Worm (Caenorhabditis elegans) whole organism, L4 larva: Measurements from ENCODE around the gene mask-1.

ENCODE experiments used
- F10B5.3 ChIP-seq: sonication (generic microtip); optimal IDR thresholded peaks from 2 replicates; lab custom pipeline; 2016; ENCODE audit warnings: mild to moderate bottlenecking, missing genetic modification characterization, missing compliant biosample characterization
- F37D6.2 ChIP-seq: sonication (generic microtip); optimal IDR thresholded peaks from 2 replicates; lab custom pipeline; 2016; ENCODE audit warnings: mild to moderate bottlenecking, missing genetic modification characterization, missing compliant biosample characterization
- F49E8.2 ChIP-seq: sonication (generic microtip); optimal IDR thresholded peaks from 2 replicates; lab custom pipeline; 2016; ENCODE audit warnings: missing compliant biosample characterization, mild to moderate bottlenecking, missing genetic modification characterization, borderline replicate concordance
- T20F7.1 ChIP-seq: fragments of 200-800 bp; sonication (Bioruptor generic); optimal IDR thresholded peaks from 2 replicates; lab custom pipeline; 2018; ENCODE audit warnings: mild to moderate bottlenecking, missing genetic modification characterization, missing compliant biosample characterization
- T26A8.4 ChIP-seq: fragments of 200-800 bp; sonication (Bioruptor generic); IDR thresholded peaks from 2 replicates; pipeline ENCODE4 v1.3.6; 2022; ENCODE audit warnings: missing genetic modification characterization, missing compliant biosample characterization
- ama-1 ChIP-seq: fragments of 150-350 bp; optimal IDR thresholded peaks from 2 replicates; lab custom pipeline; 2014; ENCODE audit warnings: inconsistent platforms, mixed read lengths
- ceh-32 ChIP-seq: sonication (generic microtip); optimal IDR thresholded peaks from 2 replicates; lab custom pipeline; 2016; ENCODE audit warnings: mild to moderate bottlenecking, missing genetic modification characterization, missing compliant biosample characterization; ENCODE audit not compliant: poor library complexity
- daf-16 ChIP-seq, 3 experiments: sonication (generic microtip); optimal IDR thresholded peaks; 2 replicates each; lab custom pipeline; 2016 to 2017; ENCODE audit warnings: missing genetic modification characterization in 3 of 3, missing genetic modification reagents in 3 of 3, mild to moderate bottlenecking in 2 of 3, missing compliant biosample characterization in 2 of 3, missing biosample characterization in 1 of 3, moderate library complexity in 1 of 3
- dmd-9 ChIP-seq: fragments of 200-800 bp; sonication (Bioruptor generic); IDR thresholded peaks from 2 replicates; pipeline ENCODE4 v1.3.6; 2022; ENCODE audit warnings: missing genetic modification reagents, missing genetic modification characterization, missing compliant biosample characterization
- dpl-1 ChIP-seq: fragments of 150-350 bp; optimal IDR thresholded peaks from 2 replicates; lab custom pipeline; 2014; ENCODE audit warnings: missing biosample characterization, missing genetic modification reagents, missing genetic modification characterization
- dve-1 ChIP-seq: sonication (generic microtip); optimal IDR thresholded peaks from 2 replicates; lab custom pipeline; 2017; ENCODE audit warnings: antibody characterized with exemption, mild to moderate bottlenecking, missing genetic modification characterization, missing compliant biosample characterization; ENCODE audit not compliant: insufficient read depth
- egl-43 ChIP-seq: fragments of 200-800 bp; sonication (Bioruptor generic); IDR thresholded peaks from 2 replicates; pipeline ENCODE4 v1.3.6; 2022; ENCODE audit warnings: missing genetic modification reagents, missing genetic modification characterization, missing compliant biosample characterization
- hlh-30 ChIP-seq: sonication (generic microtip); optimal IDR thresholded peaks from 2 replicates; lab custom pipeline; 2017; ENCODE audit warnings: antibody characterized with exemption, mild to moderate bottlenecking, missing genetic modification characterization, missing compliant biosample characterization; ENCODE audit not compliant: insufficient read depth
- hmg-1.1 ChIP-seq: fragments of 200-800 bp; sonication (Bioruptor generic); IDR thresholded peaks from 2 replicates; pipeline ENCODE4 v1.3.6; 2022; ENCODE audit warnings: missing genetic modification reagents, missing genetic modification characterization, missing compliant biosample characterization
- jun-1 ChIP-seq: fragments of 150-350 bp; optimal IDR thresholded peaks from 2 replicates; lab custom pipeline; 2014; ENCODE audit warnings: missing biosample characterization, missing genetic modification reagents, missing genetic modification characterization
- lin-15B ChIP-seq: fragments of 150-350 bp; sonication (generic microtip); optimal IDR thresholded peaks from 3 replicates; lab custom pipeline; 2014; ENCODE audit warnings: missing biosample characterization, missing genetic modification characterization
- lin-38 ChIP-seq: fragments of 200-800 bp; sonication (Bioruptor generic); IDR thresholded peaks from 2 replicates; pipeline ENCODE4 v1.3.6; 2022; ENCODE audit warnings: missing genetic modification reagents, missing genetic modification characterization, missing compliant biosample characterization
- lsy-2 ChIP-seq, 2 experiments: fragments of 150-350 bp in 1 of 2; sonication (generic microtip) in 1 of 2; optimal IDR thresholded peaks; 2 replicates each; lab custom pipeline; 2014 to 2017; ENCODE audit warnings: missing biosample characterization in 2 of 2, missing genetic modification characterization in 2 of 2
- madf-9 ChIP-seq: fragments of 200-800 bp; sonication (Bioruptor generic); conservative IDR thresholded peaks from 2 replicates; pipeline ENCODE4 v1.3.6; 2022; ENCODE audit warnings: missing genetic modification reagents, missing genetic modification characterization, missing compliant biosample characterization
- mep-1 ChIP-seq: fragments of 150-350 bp; sonication (generic microtip); optimal IDR thresholded peaks from 3 replicates; lab custom pipeline; 2014; ENCODE audit warnings: missing biosample characterization, missing genetic modification characterization
- mes-2 ChIP-seq: sonication (generic microtip); optimal IDR thresholded peaks from 2 replicates; lab custom pipeline; 2016; ENCODE audit warnings: missing genotype, mild to moderate bottlenecking, missing genetic modification characterization, missing compliant biosample characterization; ENCODE audit not compliant: poor library complexity, severe bottlenecking
- nhr-10 ChIP-seq: fragments of 150-350 bp; optimal IDR thresholded peaks from 2 replicates; lab custom pipeline; 2014; ENCODE audit warnings: missing biosample characterization, missing genetic modification characterization
- nhr-102 ChIP-seq: sonication (generic microtip); optimal IDR thresholded peaks from 2 replicates; lab custom pipeline; 2016; ENCODE audit warnings: mild to moderate bottlenecking, missing genetic modification characterization, moderate library complexity, missing compliant biosample characterization
- nhr-11 ChIP-seq: fragments of 150-350 bp; optimal IDR thresholded peaks from 2 replicates; lab custom pipeline; 2014; ENCODE audit warnings: missing biosample characterization, missing genetic modification characterization
- nhr-111 ChIP-seq: fragments of 200-800 bp; sonication (Bioruptor generic); optimal IDR thresholded peaks from 2 replicates; lab custom pipeline; 2018; ENCODE audit warnings: mild to moderate bottlenecking, missing genetic modification characterization, missing compliant biosample characterization
- rbr-2 ChIP-seq: sonication (generic microtip); optimal IDR thresholded peaks from 2 replicates; lab custom pipeline; 2016; ENCODE audit warnings: missing genotype, missing genetic modification characterization, missing compliant biosample characterization
- spr-1 ChIP-seq: sonication (generic microtip); optimal IDR thresholded peaks from 2 replicates; lab custom pipeline; 2016; ENCODE audit warnings: mild to moderate bottlenecking, missing genetic modification characterization, missing compliant biosample characterization
- spr-3 ChIP-seq: fragments of 200-800 bp; sonication (Bioruptor generic); optimal IDR thresholded peaks from 2 replicates; lab custom pipeline; 2018; ENCODE audit warnings: mild to moderate bottlenecking, missing genetic modification characterization, missing compliant biosample characterization
- tra-1 ChIP-seq: fragments of 200-800 bp; sonication (Bioruptor generic); IDR thresholded peaks from 2 replicates; pipeline ENCODE4 v1.3.6; 2022; ENCODE audit warnings: missing genetic modification reagents, missing genetic modification characterization, missing compliant biosample characterization
- unc-130 ChIP-seq: sonication (generic microtip); optimal IDR thresholded peaks from 2 replicates; lab custom pipeline; 2016; ENCODE audit warnings: missing genetic modification reagents, missing genetic modification characterization, missing compliant biosample characterization
- zfp-3 ChIP-seq: fragments of 200-800 bp; sonication (Bioruptor generic); conservative IDR thresholded peaks from 2 replicates; pipeline ENCODE4 v1.3.6; 2022; ENCODE audit warnings: missing genetic modification reagents, missing genetic modification characterization, missing compliant biosample characterization
- zip-2 ChIP-seq: fragments of 150-350 bp; optimal IDR thresholded peaks from 2 replicates; lab custom pipeline; 2014; ENCODE audit warnings: missing biosample characterization, missing genetic modification characterization
- ztf-11 ChIP-seq: fragments of 150-350 bp; optimal IDR thresholded peaks from 2 replicates; lab custom pipeline; 2014; ENCODE audit warnings: missing biosample characterization, missing genetic modification characterization

mask-1 gene

DNA sequence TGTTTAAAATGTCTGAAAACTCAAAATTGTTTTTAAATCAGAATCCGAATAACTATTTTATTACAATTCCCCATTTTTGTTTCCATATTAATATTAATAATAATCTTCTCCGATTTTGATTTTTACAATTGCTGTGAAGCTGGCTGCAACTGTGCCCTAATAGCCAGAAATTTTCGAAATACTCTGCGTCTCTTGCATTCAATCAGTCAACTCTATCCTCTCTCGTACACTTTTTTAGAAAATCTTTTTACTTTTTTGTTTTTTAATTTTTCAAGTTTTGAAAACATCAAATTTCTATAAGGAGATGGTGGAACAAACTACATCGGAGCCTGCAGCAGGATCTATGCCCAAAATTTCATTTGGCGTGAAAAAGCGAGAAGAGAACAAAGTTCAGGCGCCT, 16.9 kb upstream of the mask-1 start, which contains the start of gene gkow-1:
Gene gkow-1 (plus strand): TSS at position 301 of the 400 bp plus-strand sequence.
- TF ChIP-seq zip-2 (tag; lab: Kevin White, UChicago) (no peak), egl-43 (GFP tag; lab: Robert Waterston, UW) (no peak), spr-1 (tag; lab: Kevin White, UChicago) (no peak), mep-1 (tag; lab: Kevin White, UChicago) (no peak), ztf-11 (tag; lab: Kevin White, UChicago) (no peak), dmd-9 (no peak)

DNA sequence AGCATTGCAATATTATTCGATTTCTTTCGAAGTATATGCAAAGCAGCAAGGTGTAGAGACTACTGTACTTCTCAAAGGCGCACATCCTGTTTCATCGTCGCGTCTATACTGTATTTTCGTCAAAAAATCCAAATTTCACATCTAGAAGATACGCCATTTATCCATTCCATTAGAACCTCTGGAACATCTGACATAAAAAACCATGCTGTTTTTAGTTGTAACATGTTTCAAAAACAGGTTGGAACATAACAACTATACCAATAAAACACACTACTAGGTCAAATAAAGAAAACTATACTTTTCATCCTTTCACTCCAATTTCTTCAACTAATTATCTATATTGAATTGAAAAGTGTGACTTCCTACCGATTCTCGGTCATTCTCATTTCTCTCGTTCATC, 14.4 kb upstream of the mask-1 start, which contains the start of gene ugt-59:
Gene ugt-59 (plus strand): TSS at position 301 of the 400 bp plus-strand sequence.
- TF ChIP-seq ceh-32 (tag; lab: Kevin White, UChicago) (no peak), F37D6.2 (tag; lab: Kevin White, UChicago) (no peak), zfp-3 (GFP tag; lab: Robert Waterston, UW) (no peak)

DNA sequence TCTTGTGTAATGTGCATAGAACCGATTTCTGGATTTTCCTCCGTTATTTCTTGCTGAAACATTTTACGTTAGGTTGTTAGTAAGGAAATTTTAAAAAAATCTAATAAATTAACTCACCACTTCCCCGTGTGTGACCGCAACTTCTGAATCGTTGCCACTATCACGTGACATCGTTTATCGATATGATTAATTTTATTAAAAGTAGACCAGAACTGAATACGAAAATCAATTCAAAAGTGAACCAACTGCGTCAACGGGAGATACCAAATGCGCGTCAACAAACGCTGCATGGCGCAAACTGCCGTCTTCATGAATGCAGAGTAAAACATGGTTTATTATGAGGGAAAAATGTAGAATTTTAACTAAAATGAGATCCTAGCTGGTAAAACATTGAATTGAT, 8.7 kb upstream of the mask-1 start, which contains the start of gene sir-2.1:
Gene sir-2.1 (minus strand): TSS at position 212 of the 400 bp plus-strand sequence.
- TF ChIP-seq lin-38 (GFP tag; lab: Robert Waterston, UW) (peak; percentile 53), F10B5.3 (tag; lab: Kevin White, UChicago) (peak; percentile 57), ama-1 (lab: Kevin White, UChicago) (peak; percentile 29), nhr-11 (no peak), tra-1 (GFP tag; lab: Robert Waterston, UW) (no peak), hlh-30 (tag; lab: Kevin White, UChicago) (peak; percentile 54), jun-1 (tag; lab: Kevin White, UChicago) (peak; percentile 21), lsy-2 (tag; optimal IDR thresholded peaks at IDR 0.05; lab: Kevin White, UChicago) (peak in 1 of 2 experiments; percentile 69), nhr-111 (no peak), T26A8.4 (GFP tag; lab: Robert Waterston, UW) (peak; percentile 26; the same call in 1 of the 2 replicates), rbr-2 (tag; lab: Kevin White, UChicago) (peak; percentile 58), T20F7.1 (GFP tag; lab: Kevin White, UChicago) (peak; percentile 65), mep-1 (tag; lab: Kevin White, UChicago) (peak; percentile 50), nhr-102 (tag; lab: Kevin White, UChicago) (peak; percentile 23), F49E8.2 (tag; lab: Kevin White, UChicago) (no peak), dve-1 (tag; lab: Kevin White, UChicago) (peak; percentile 58), unc-130 (peak; percentile 30), daf-16 (GFP tag; optimal IDR thresholded peaks at IDR 0.05; lab: Kevin White, UChicago) (no peak), daf-16 (tag; optimal IDR thresholded peaks at IDR 0.05; lab: Kevin White, UChicago) (peak; percentile 21), mes-2 (tag; lab: Kevin White, UChicago) (peak; percentile 71), dpl-1 (GFP tag; lab: Kevin White, UChicago) (peak; percentile 52), spr-3 (peak; percentile 5), hmg-1.1 (GFP tag; lab: Robert Waterston, UW) (peak; percentile 57; the same call in 1 of the 2 replicates), lin-15B (tag; lab: Kevin White, UChicago) (no peak)

ce11 chrIV:10367740-10368246, 6.9 kb upstream of the mask-1 start, which contains the start of gene pges-2:
pges-2 (minus strand) TSS chrIV:10367790.
- peak; percentile 22 for TF ChIP-seq mep-1 (tag; lab: Kevin White, UChicago)
- peak; percentile 19 for TF ChIP-seq dve-1 (tag; lab: Kevin White, UChicago)
- no peak for TF ChIP-seq madf-9 (GFP tag; lab: Robert Waterston, UW)
- peak; percentile 47 for TF ChIP-seq dpl-1 (GFP tag; lab: Kevin White, UChicago)
- TF ChIP-seq nhr-10: no peak
- peak; percentile 22 for TF ChIP-seq mes-2 (tag; lab: Kevin White, UChicago)
- peak in 1 of 2 experiments; percentile 58 for TF ChIP-seq lsy-2 (tag; optimal IDR thresholded peaks at IDR 0.05; lab: Kevin White, UChicago)
